Fruit fly (Drosophila melanogaster) whole organism, embryonic: Measurements from ENCODE around the gene mRpS7.

ENCODE experiments used
- Ada2b ChIP-seq: fragments of 200-800 bp; sonication (Bioruptor generic); IDR thresholded peaks from 2 replicates; pipeline ENCODE4 v1.3.6; 2022; ENCODE audit warnings: missing biosample characterization, missing genetic modification characterization
- Bgb ChIP-seq: fragments of 200-800 bp; sonication (Bioruptor generic); IDR thresholded peaks from 2 replicates; pipeline ENCODE4 v1.3.6; 2022; ENCODE audit warnings: missing biosample characterization, missing genetic modification characterization; ENCODE audit not compliant: partially characterized antibody
- BtbVII ChIP-seq: fragments of 200-800 bp; sonication (Bioruptor generic); optimal IDR thresholded peaks from 3 replicates; lab custom pipeline; 2017; ENCODE audit warnings: missing biosample characterization, mild to moderate bottlenecking, missing genetic modification characterization
- CG10274 ChIP-seq: fragments of 200-800 bp; sonication (Bioruptor generic); optimal IDR thresholded peaks from 3 replicates; lab custom pipeline; 2017; ENCODE audit warnings: missing biosample characterization, mild to moderate bottlenecking, missing genetic modification characterization
- CG10979 ChIP-seq: fragments of 200-800 bp; sonication (Bioruptor generic); optimal IDR thresholded peaks from 2 replicates; lab custom pipeline; 2018; ENCODE audit warnings: missing biosample characterization, mild to moderate bottlenecking, missing genetic modification characterization, moderate library complexity
- CG11398 ChIP-seq: fragments of 200-800 bp; sonication (Bioruptor generic); optimal IDR thresholded peaks from 2 replicates; lab custom pipeline; 2016; ENCODE audit warnings: missing biosample characterization, missing genetic modification characterization
- CG12104 ChIP-seq: fragments of 200-800 bp; sonication (Bioruptor generic); optimal IDR thresholded peaks from 3 replicates; lab custom pipeline; 2016; ENCODE audit warnings: missing biosample characterization, missing genetic modification characterization
- CG13287 ChIP-seq: fragments of 200-800 bp; sonication (Bioruptor generic); IDR thresholded peaks from 2 replicates; pipeline ENCODE4 v1.3.6; 2022; ENCODE audit warnings: missing biosample characterization, missing genetic modification characterization; ENCODE audit not compliant: partially characterized antibody
- CG14667 ChIP-seq: fragments of 200-800 bp; sonication (Bioruptor generic); IDR thresholded peaks from 2 replicates; pipeline ENCODE4 v1.3.6; 2022; ENCODE audit warnings: missing biosample characterization, missing genetic modification characterization
- CG1602 ChIP-seq: fragments of 200-800 bp; sonication (Bioruptor generic); optimal IDR thresholded peaks from 3 replicates; lab custom pipeline; 2016; ENCODE audit warnings: missing biosample characterization, missing genetic modification characterization
- CG17361 ChIP-seq: fragments of 200-800 bp; sonication (Bioruptor generic); IDR thresholded peaks from 3 replicates; pipeline ENCODE4 v1.3.6; 2022; ENCODE audit warnings: missing biosample characterization, missing genetic modification characterization
- CG18262 ChIP-seq: fragments of 200-800 bp; optimal IDR thresholded peaks from 3 replicates; lab custom pipeline; 2019; ENCODE audit warnings: missing biosample characterization, mild to moderate bottlenecking, missing genetic modification characterization, moderate library complexity
- CG2875 ChIP-seq: fragments of 200-800 bp; sonication (Bioruptor generic); optimal IDR thresholded peaks from 2 replicates; lab custom pipeline; 2017; ENCODE audit warnings: missing biosample characterization, mild to moderate bottlenecking, missing genetic modification characterization, missing genetic modification reagents
- CG33213 ChIP-seq: fragments of 200-800 bp; sonication (Bioruptor generic); optimal IDR thresholded peaks from 3 replicates; lab custom pipeline; 2016; ENCODE audit warnings: missing biosample characterization, missing genetic modification characterization
- CG3838 ChIP-seq: fragments of 200-800 bp; sonication (Bioruptor generic); optimal IDR thresholded peaks from 3 replicates; lab custom pipeline; 2016; ENCODE audit warnings: missing biosample characterization, missing genetic modification characterization
- CG42726 ChIP-seq: fragments of 200-800 bp; sonication (Bioruptor generic); IDR thresholded peaks from 2 replicates; pipeline ENCODE4 v1.3.6; 2022; ENCODE audit warnings: missing biosample characterization, missing genetic modification characterization; ENCODE audit not compliant: partially characterized antibody
- CG9817 ChIP-seq: fragments of 200-800 bp; sonication (Bioruptor generic); optimal IDR thresholded peaks from 2 replicates; lab custom pipeline; 2018; ENCODE audit warnings: missing biosample characterization, mild to moderate bottlenecking, missing genetic modification characterization, moderate library complexity
- CHES-1-like ChIP-seq: fragments of 200-800 bp; sonication (Bioruptor generic); optimal IDR thresholded peaks from 2 replicates; lab custom pipeline; 2016; ENCODE audit warnings: missing biosample characterization, missing genetic modification characterization
- D ChIP-seq, 2 experiments: fragments of 200-800 bp in 1 of 2; fragments of >200 bp in 1 of 2; sonication (Bioruptor generic) in 1 of 2; optimal IDR thresholded peaks; 2 replicates in 1 of 2; 3 replicates in 1 of 2; lab custom pipeline; 2017; ENCODE audit warnings: mild to moderate bottlenecking in 1 of 2, missing biosample characterization in 1 of 2, missing genetic modification characterization in 1 of 2, missing genetic modification reagents in 1 of 2
- Dad ChIP-seq: fragments of 200-800 bp; sonication (Bioruptor generic); optimal IDR thresholded peaks from 3 replicates; lab custom pipeline; 2016; ENCODE audit warnings: missing biosample characterization, missing genetic modification characterization
- Doc2 ChIP-seq: fragments of 200-800 bp; sonication (Bioruptor generic); IDR thresholded peaks from 2 replicates; pipeline ENCODE4 v1.3.6; 2022; ENCODE audit warnings: missing biosample characterization, missing genetic modification characterization
- Dp ChIP-seq: fragments of 200-800 bp; sonication (Bioruptor generic); optimal IDR thresholded peaks from 2 replicates; lab custom pipeline; 2018; ENCODE audit warnings: missing biosample characterization, mild to moderate bottlenecking, missing genetic modification characterization, moderate library complexity
- HLH4C ChIP-seq: fragments of 200-800 bp; sonication (Bioruptor generic); IDR thresholded peaks from 3 replicates; pipeline ENCODE4 v1.3.6; 2022; ENCODE audit warnings: missing biosample characterization, missing genetic modification characterization; ENCODE audit not compliant: partially characterized antibody
- Kr ChIP-seq: fragments of 200-800 bp; sonication (Bioruptor generic); optimal IDR thresholded peaks from 2 replicates; lab custom pipeline; 2017; ENCODE audit warnings: missing biosample characterization, mild to moderate bottlenecking, missing genetic modification characterization
- Lim3 ChIP-seq: fragments of 200-800 bp; sonication (Bioruptor generic); IDR thresholded peaks from 2 replicates; pipeline ENCODE4 v1.3.6; 2022; ENCODE audit warnings: missing biosample characterization, missing genetic modification characterization
- Myb ChIP-seq: fragments of 200-800 bp; sonication (Bioruptor generic); optimal IDR thresholded peaks from 2 replicates; lab custom pipeline; 2016; ENCODE audit warnings: missing biosample characterization, missing genetic modification characterization
- NK7.1 ChIP-seq: fragments of 200-800 bp; sonication (Bioruptor generic); optimal IDR thresholded peaks from 3 replicates; lab custom pipeline; 2016; ENCODE audit warnings: missing biosample characterization, missing genetic modification characterization
- Nf-YC ChIP-seq: fragments of 200-800 bp; optimal IDR thresholded peaks from 3 replicates; lab custom pipeline; 2019; ENCODE audit warnings: missing biosample characterization, mild to moderate bottlenecking, missing genetic modification characterization, moderate library complexity
- PHDP ChIP-seq: fragments of 200-800 bp; sonication (Bioruptor generic); optimal IDR thresholded peaks from 3 replicates; lab custom pipeline; 2018; ENCODE audit warnings: missing biosample characterization, mild to moderate bottlenecking, missing genetic modification characterization, moderate library complexity
- Rfx ChIP-seq: fragments of 200-800 bp; sonication (Bioruptor generic); IDR thresholded peaks from 2 replicates; pipeline ENCODE4 v1.3.6; 2022; ENCODE audit warnings: missing biosample characterization, missing genetic modification characterization
- Taf1 ChIP-seq: fragments of 200-800 bp; sonication (Bioruptor generic); IDR thresholded peaks from 2 replicates; pipeline ENCODE4 v1.3.6; 2022; ENCODE audit warnings: missing biosample characterization, missing genetic modification characterization
- Xrp1 ChIP-seq: fragments of 200-800 bp; sonication (Bioruptor generic); IDR thresholded peaks from 2 replicates; pipeline ENCODE4 v1.3.6; 2022; ENCODE audit warnings: missing biosample characterization, missing genetic modification characterization
- bab2 ChIP-seq: fragments of 200-800 bp; sonication (Bioruptor generic); optimal IDR thresholded peaks from 2 replicates; lab custom pipeline; 2016; ENCODE audit warnings: missing biosample characterization, missing genetic modification characterization
- cas ChIP-seq: fragments of 200-800 bp; sonication (Bioruptor generic); IDR thresholded peaks from 2 replicates; pipeline ENCODE4 v1.3.6; 2022; ENCODE audit warnings: missing biosample characterization, missing genetic modification characterization
- dm ChIP-seq: fragments of 200-800 bp; sonication (Bioruptor generic); optimal IDR thresholded peaks from 3 replicates; lab custom pipeline; 2016; ENCODE audit warnings: missing biosample characterization, missing genetic modification characterization
- emc ChIP-seq: fragments of 200-800 bp; sonication (Bioruptor generic); optimal IDR thresholded peaks from 2 replicates; lab custom pipeline; 2016; ENCODE audit warnings: missing biosample characterization, missing genetic modification characterization
- esg ChIP-seq: fragments of 200-800 bp; sonication (Bioruptor generic); conservative IDR thresholded peaks from 2 replicates; pipeline ENCODE4 v1.3.6; 2022; ENCODE audit warnings: missing biosample characterization, missing genetic modification characterization
- gsb-n ChIP-seq: fragments of 200-800 bp; sonication (Bioruptor generic); optimal IDR thresholded peaks from 3 replicates; lab custom pipeline; 2018; ENCODE audit warnings: missing biosample characterization, mild to moderate bottlenecking, missing genetic modification characterization
- hkb ChIP-seq, 2 experiments: fragments of 200-800 bp in 1 of 2; fragments of >200 bp in 1 of 2; sonication (Bioruptor generic) in 1 of 2; IDR thresholded peaks in 1 of 2; optimal IDR thresholded peaks in 1 of 2; 2 replicates each; pipeline versions ENCODE4 v1.3.6 to Lab custom; 2017 to 2022; ENCODE audit warnings: missing biosample characterization in 1 of 2, missing genetic modification characterization in 1 of 2
- inv ChIP-seq: fragments of 200-800 bp; sonication (Bioruptor generic); IDR thresholded peaks from 2 replicates; pipeline ENCODE4 v1.3.6; 2022; ENCODE audit warnings: missing biosample characterization, missing genetic modification characterization; ENCODE audit not compliant: partially characterized antibody
- oc ChIP-seq: fragments of 200-800 bp; sonication (Bioruptor generic); optimal IDR thresholded peaks from 2 replicates; lab custom pipeline; 2018; ENCODE audit warnings: missing biosample characterization, mild to moderate bottlenecking, missing genetic modification characterization, moderate library complexity
- odd ChIP-seq: fragments of 200-800 bp; sonication (Bioruptor generic); optimal IDR thresholded peaks from 2 replicates; lab custom pipeline; 2017; ENCODE audit warnings: missing biosample characterization, mild to moderate bottlenecking, missing genetic modification characterization
- pan ChIP-seq, 4 experiments: fragments of >200 bp in 3 of 4; fragments of 200-800 bp in 1 of 4; sonication (Bioruptor generic) in 1 of 4; optimal IDR thresholded peaks in 3 of 4; IDR thresholded peaks in 1 of 4; 2 replicates each; pipeline versions ENCODE4 v1.3.6 to Lab custom; 2017 to 2022; ENCODE audit warnings: missing biosample characterization in 2 of 4, missing genetic modification characterization in 2 of 4, mixed read lengths in 1 of 4
- sisA ChIP-seq: fragments of 200-800 bp; sonication (Bioruptor generic); IDR thresholded peaks from 2 replicates; pipeline ENCODE4 v1.3.6; 2022; ENCODE audit warnings: missing biosample characterization, missing genetic modification characterization
- sr ChIP-seq: fragments of 200-800 bp; sonication (Bioruptor generic); IDR thresholded peaks from 3 replicates; pipeline ENCODE4 v1.3.6; 2022; ENCODE audit warnings: missing biosample characterization, missing genetic modification characterization
- vfl ChIP-seq: fragments of 200-800 bp; sonication (Bioruptor generic); optimal IDR thresholded peaks from 2 replicates; lab custom pipeline; 2016; ENCODE audit warnings: missing biosample characterization, missing genetic modification characterization
- zen ChIP-seq: fragments of 200-800 bp; sonication (Bioruptor generic); optimal IDR thresholded peaks from 3 replicates; lab custom pipeline; 2018; ENCODE audit warnings: missing biosample characterization, mild to moderate bottlenecking, missing genetic modification characterization, moderate library complexity
- zf30C ChIP-seq: fragments of 200-800 bp; sonication (Bioruptor generic); optimal IDR thresholded peaks from 3 replicates; lab custom pipeline; 2018; ENCODE audit warnings: missing biosample characterization, mild to moderate bottlenecking, missing genetic modification characterization

Gene mRpS7

dm6 chr2L:10408122-10408576, 21.7 kb downstream of the mRpS7 start, which contains the start of the genes Ip259 and RpS27A (continued):
- TF ChIP-seq pan (optimal IDR thresholded peaks at IDR 0.05; lab: Kevin White, UChicago) (no peak), pan (GFP tag; optimal IDR thresholded peaks at IDR 0.05 in 1 of 2, IDR thresholded peaks at IDR 0.05 in 1 of 2) (peak in 1 of 2 experiments; percentile 77), HLH4C (GFP tag; lab: Robert Waterston, UW) (no peak), NK7.1 (peak; percentile 44), gsb-n (tag; lab: Kevin White, UChicago) (peak; percentile 67), CG13287 (GFP tag; lab: Robert Waterston, UW) (no peak; the same call in 1 of the 2 replicates), oc (no peak), Doc2 (GFP tag; lab: Robert Waterston, UW) (no peak), PHDP (tag; lab: Kevin White, UChicago) (peak; percentile 71), CG10274 (GFP tag; lab: Kevin White, UChicago) (peak; percentile 27), Kr (GFP tag; lab: Kevin White, UChicago) (no peak), Taf1 (GFP tag; lab: Robert Waterston, UW) (no peak), CG12104 (GFP tag; lab: Kevin White, UChicago) (peak; percentile 85), odd (peak; percentile 65), CG2875 (GFP tag; lab: Kevin White, UChicago) (peak; percentile 56), CHES-1-like (GFP tag; lab: Kevin White, UChicago) (peak; percentile 48), Xrp1 (GFP tag; lab: Robert Waterston, UW) (no peak), sr (no peak; the same call in 1 of the 3 replicates), D (optimal IDR thresholded peaks at IDR 0.05; lab: Kevin White, UChicago) (no peak), D (GFP tag; optimal IDR thresholded peaks at IDR 0.05; lab: Kevin White, UChicago) (peak; percentile 62), Ada2b (GFP tag; lab: Robert Waterston, UW) (no peak; the same call in 1 of the 2 replicates), bab2 (peak; percentile 1), Nf-YC (tag; lab: Kevin White, UChicago) (peak; percentile 56), Dp (GFP tag; lab: Kevin White, UChicago) (no peak), CG18262 (tag; lab: Kevin White, UChicago) (peak; percentile 54), emc (peak; percentile 74), Dad (GFP tag; lab: Kevin White, UChicago) (peak; percentile 65), cas (GFP tag; lab: Robert Waterston, UW) (0 out of 2 replicates have a peak, but pooled peaks have one; percentile 35), inv (GFP tag; lab: Robert Waterston, UW) (no peak), Rfx (GFP tag; lab: Robert Waterston, UW) (peak; percentile 86; the same call in 1 of the 2 replicates), hkb (optimal IDR thresholded peaks at IDR 0.05; lab: Kevin White, UChicago) (no peak), hkb (GFP tag; IDR thresholded peaks at IDR 0.05; lab: Robert Waterston, UW) (peak; percentile 68), CG10979 (peak; percentile 57), CG14667 (no peak; the same call in 1 of the 2 replicates), zf30C (GFP tag; lab: Kevin White, UChicago) (no peak), zen (peak; percentile 75), CG1602 (GFP tag; lab: Kevin White, UChicago) (peak; percentile 24), esg (GFP tag; lab: Robert Waterston, UW) (peak; percentile 31; the same call in 1 of the 2 replicates), CG11398 (GFP tag; lab: Kevin White, UChicago) (peak; percentile 67), BtbVII (GFP tag; lab: Kevin White, UChicago) (peak; percentile 61), dm (GFP tag; lab: Kevin White, UChicago) (peak; percentile 96), Lim3 (GFP tag; lab: Robert Waterston, UW) (no peak), sisA (no peak; the same call in 1 of the 2 replicates), CG17361 (GFP tag; lab: Robert Waterston, UW) (peak; percentile 75; the same call in 2 of the 3 replicates), CG9817 (tag; lab: Kevin White, UChicago) (peak; percentile 70), CG3838 (GFP tag; lab: Kevin White, UChicago) (no peak), CG33213 (peak; percentile 88), Myb (GFP tag; lab: Kevin White, UChicago) (peak; percentile 42), CG42726 (GFP tag; lab: Robert Waterston, UW) (peak; percentile 30; the same call in 1 of the 2 replicates), Bgb (GFP tag; lab: Robert Waterston, UW) (peak; percentile 16; the same call in 1 of the 2 replicates), vfl (GFP tag; lab: Kevin White, UChicago) (peak; percentile 34)
